Worm (Caenorhabditis elegans): Measurements from ENCODE around the gene dnc-4.

The dnc-4 gene

DNA sequence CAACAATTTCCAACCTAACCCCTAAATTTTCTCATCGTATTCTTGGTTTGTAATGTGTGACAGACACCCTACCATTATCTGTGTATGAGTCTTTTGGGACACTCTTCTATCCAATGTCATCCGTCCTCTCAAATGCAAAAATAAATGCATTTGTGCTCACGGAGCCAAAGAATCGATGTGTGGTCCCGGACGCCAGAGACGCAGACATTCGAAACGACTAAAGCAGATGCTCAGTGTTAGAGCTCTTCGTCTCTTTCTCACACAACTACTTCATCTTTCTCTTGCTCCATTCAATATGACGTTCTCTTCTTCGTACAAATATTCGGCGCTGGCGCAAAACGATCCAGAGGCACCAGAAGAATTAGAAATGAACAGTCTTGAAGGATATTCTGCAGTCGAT, 40.0 kb downstream of the dnc-4 start, which contains the start of gene unc-24:
Gene unc-24, plus strand, starts transcription at position 283 of the 400 bp plus-strand sequence.
- TF ChIP-seq snpc-4 (tag; optimal IDR thresholded peaks at IDR 0.05) (no peak), nhr-6 (tag; optimal IDR thresholded peaks at IDR 0.05) (no peak), lin-11 (tag; optimal IDR thresholded peaks at IDR 0.05) (no peak), sma-9 (GFP tag; optimal IDR thresholded peaks at IDR 0.05) (peak; percentile 16), sma-9 (tag; optimal IDR thresholded peaks at IDR 0.05) (no peak), egl-27 (tag; optimal IDR thresholded peaks at IDR 0.05) (no peak), peb-1 (tag; optimal IDR thresholded peaks at IDR 0.05) (no peak), R02D3.7 (tag; optimal IDR thresholded peaks at IDR 0.05) (no peak), lsy-2 (tag; optimal IDR thresholded peaks at IDR 0.05) (no peak), zag-1 (tag; optimal IDR thresholded peaks at IDR 0.05) (peak; percentile 17), unc-62 (GFP tag; optimal IDR thresholded peaks at IDR 0.05) (no peak), nhr-23 (tag; optimal IDR thresholded peaks at IDR 0.05) (no peak), ama-1 (optimal IDR thresholded peaks at IDR 0.05) (no peak), mab-5 (tag; optimal IDR thresholded peaks at IDR 0.05) (peak; percentile 42), ZK546.5 (tag; optimal IDR thresholded peaks at IDR 0.05) (no peak), elt-1 (tag; optimal IDR thresholded peaks at IDR 0.05) (no peak), crh-2 (tag; optimal IDR thresholded peaks at IDR 0.05) (peak; percentile 13), fos-1 (tag; optimal IDR thresholded peaks at IDR 0.05) (no peak), ztf-1 (GFP tag; conservative IDR thresholded peaks at IDR 0.05) (no peak), alr-1 (tag; optimal IDR thresholded peaks at IDR 0.05) (no peak), elt-3 (tag; optimal IDR thresholded peaks at IDR 0.05) (no peak), C34F6.9 (tag; optimal IDR thresholded peaks at IDR 0.05) (peak; percentile 48), skn-1 (tag; optimal IDR thresholded peaks at IDR 0.05) (no peak), nhr-11 (tag; optimal IDR thresholded peaks at IDR 0.05) (no peak), unc-55 (GFP tag; optimal IDR thresholded peaks at IDR 0.05) (peak; percentile 73), ztf-4 (tag; optimal IDR thresholded peaks at IDR 0.05) (no peak), nhr-10 (tag; optimal IDR thresholded peaks at IDR 0.05) (no peak)

- TF ChIP-seq mbf-1 (tag; optimal IDR thresholded peaks at IDR 0.05): no peak
- no peak for TF ChIP-seq lin-13 (GFP tag; optimal IDR thresholded peaks at IDR 0.05)
- TF ChIP-seq egl-27 (tag; optimal IDR thresholded peaks at IDR 0.05): no peak
- TF ChIP-seq blmp-1 (tag; optimal IDR thresholded peaks at IDR 0.05; ENCODE audit: insufficient read depth): peak; percentile 78
- no peak for TF ChIP-seq alr-1 (tag; optimal IDR thresholded peaks at IDR 0.05)
- TF ChIP-seq nhr-25 (tag; optimal IDR thresholded peaks at IDR 0.05): peak; percentile 41
- no peak for TF ChIP-seq zag-1 (tag; optimal IDR thresholded peaks at IDR 0.05)
- no peak for TF ChIP-seq C34F6.9 (tag; optimal IDR thresholded peaks at IDR 0.05)
- no peak for TF ChIP-seq crh-2 (tag; optimal IDR thresholded peaks at IDR 0.05)
- TF ChIP-seq nhr-6 (tag; optimal IDR thresholded peaks at IDR 0.05): no peak
- TF ChIP-seq unc-39 (tag; optimal IDR thresholded peaks at IDR 0.05): no peak
Observed at ce11 chrIV:7977452-7977940, 42.1 kb downstream of the dnc-4 start, which contains the start of gene ora-1. ora-1 (plus strand) TSS chrIV:7977890.

ce11 chrIV:7976210-7976609, 43.4 kb downstream of the dnc-4 start, which contains the start of gene F57H12.6:
F57H12.6 (minus strand) TSS chrIV:7976310.
- TF ChIP-seq zag-1 (tag; optimal IDR thresholded peaks at IDR 0.05) (no peak), elt-1 (tag; optimal IDR thresholded peaks at IDR 0.05) (no peak), nhr-23 (tag; optimal IDR thresholded peaks at IDR 0.05) (no peak), nhr-21 (tag; optimal IDR thresholded peaks at IDR 0.05) (no peak), sma-3 (GFP tag; optimal IDR thresholded peaks at IDR 0.05) (no peak), lsy-2 (tag; optimal IDR thresholded peaks at IDR 0.05) (no peak), peb-1 (tag; optimal IDR thresholded peaks at IDR 0.05) (no peak)
